Worm (Caenorhabditis elegans) whole organism, mixed stage, embryonic: ENCODE data around the gene tig-3.

Experiments used
- blmp-1 ChIP-seq: fragments of 150-350 bp; optimal IDR thresholded peaks from 2 replicates; lab custom pipeline; 2014; ENCODE audit warnings: missing biosample characterization, missing genetic modification characterization
- ham-2 ChIP-seq: fragments of 200-800 bp; sonication (Bioruptor generic); optimal IDR thresholded peaks from 2 replicates; lab custom pipeline; 2018; ENCODE audit warnings: mild to moderate bottlenecking, missing genetic modification characterization, missing compliant biosample characterization
- lin-13 ChIP-seq: fragments of 150-350 bp; optimal IDR thresholded peaks from 2 replicates; lab custom pipeline; 2014; ENCODE audit warnings: missing biosample characterization, missing genetic modification characterization
- mep-1 ChIP-seq: fragments of 150-350 bp; optimal IDR thresholded peaks from 2 replicates; lab custom pipeline; 2017; ENCODE audit warnings: missing biosample characterization, missing genetic modification reagents, missing genetic modification characterization, inconsistent platforms
- nhr-12 ChIP-seq: fragments of 150-350 bp; optimal IDR thresholded peaks from 2 replicates; lab custom pipeline; 2014; ENCODE audit warnings: missing biosample characterization, missing genetic modification characterization
- nhr-28 ChIP-seq: fragments of 150-350 bp; optimal IDR thresholded peaks from 2 replicates; lab custom pipeline; 2014; ENCODE audit warnings: missing biosample characterization, missing genetic modification characterization
- snpc-4 ChIP-seq: fragments of 150-350 bp; optimal IDR thresholded peaks from 2 replicates; lab custom pipeline; 2014; ENCODE audit warnings: missing biosample characterization, missing genetic modification characterization
- tbx-8 ChIP-seq: fragments of 200-800 bp; sonication (Bioruptor generic); optimal IDR thresholded peaks from 2 replicates; lab custom pipeline; 2018; ENCODE audit warnings: mild to moderate bottlenecking, missing genetic modification characterization, moderate library complexity, missing compliant biosample characterization
- unc-39 ChIP-seq: fragments of 150-350 bp; optimal IDR thresholded peaks from 2 replicates; lab custom pipeline; 2014; ENCODE audit warnings: missing biosample characterization, missing genetic modification characterization
- ztf-11 ChIP-seq: fragments of 150-350 bp; optimal IDR thresholded peaks from 2 replicates; lab custom pipeline; 2014; ENCODE audit warnings: missing biosample characterization, missing genetic modification characterization

ce11 chrII:15203398-15204068 is 48.1 kb downstream of the tig-3 start:
- no peak for TF ChIP-seq ztf-11 (tag; lab: Kevin White, UChicago)
- TF ChIP-seq unc-39, result no peak
- TF ChIP-seq nhr-28 (tag; lab: Kevin White, UChicago), result no peak
- no peak for TF ChIP-seq mep-1 (tag; lab: Kevin White, UChicago)
- TF ChIP-seq snpc-4 (tag; lab: Kevin White, UChicago), result no peak
- TF ChIP-seq lin-13 (tag; lab: Kevin White, UChicago), result no peak
- no peak for TF ChIP-seq blmp-1
- no peak for TF ChIP-seq nhr-12 (tag; lab: Kevin White, UChicago)
- no peak for TF ChIP-seq ham-2
- no peak for TF ChIP-seq tbx-8 (GFP tag; lab: Kevin White, UChicago)
